Worm (Caenorhabditis elegans): Measurements from ENCODE around the gene C02F5.13.

Gene C02F5.13

ce11 chrIII:8271676-8272225 lies 24.6 kb downstream of the C02F5.13 start, which contains the start of the genes mps-4 and F09G8.10:
Gene mps-4, minus strand, starts transcription at chrIII:8271776.
Gene F09G8.10, minus strand, starts transcription at chrIII:8272175.
- TF ChIP-seq ceh-82 (tag; optimal IDR thresholded peaks at IDR 0.05): no peak
- TF ChIP-seq nhr-237 (tag; optimal IDR thresholded peaks at IDR 0.05): no peak
- no peak for TF ChIP-seq sma-3 (GFP tag; optimal IDR thresholded peaks at IDR 0.05)
- TF ChIP-seq nhr-21 (tag; optimal IDR thresholded peaks at IDR 0.05): no peak

- TF ChIP-seq sma-9 (GFP tag; optimal IDR thresholded peaks at IDR 0.05): no peak
- no peak for TF ChIP-seq sma-9 (tag; optimal IDR thresholded peaks at IDR 0.05)
- no peak for TF ChIP-seq elt-3 (tag; optimal IDR thresholded peaks at IDR 0.05)
- TF ChIP-seq lsy-2 (tag; optimal IDR thresholded peaks at IDR 0.05): no peak
Observed at ce11 chrIII:8275871-8276270, 28.7 kb downstream of the C02F5.13 start, which contains the start of gene clec-160. Gene clec-160, minus strand, starts transcription at chrIII:8275971.

- TF ChIP-seq crh-2 (tag; optimal IDR thresholded peaks at IDR 0.05): no peak
- TF ChIP-seq ceh-16 (tag; optimal IDR thresholded peaks at IDR 0.05): no peak
- TF ChIP-seq ama-1 (optimal IDR thresholded peaks at IDR 0.05): no peak
- TF ChIP-seq elt-3 (tag; optimal IDR thresholded peaks at IDR 0.05): no peak
- no peak for TF ChIP-seq C34F6.9 (tag; optimal IDR thresholded peaks at IDR 0.05)
- no peak for TF ChIP-seq ztf-4 (tag; optimal IDR thresholded peaks at IDR 0.05)
- no peak for TF ChIP-seq ZK546.5 (tag; optimal IDR thresholded peaks at IDR 0.05)
- TF ChIP-seq sem-4 (tag; optimal IDR thresholded peaks at IDR 0.05): no peak
- TF ChIP-seq nhr-129 (tag; optimal IDR thresholded peaks at IDR 0.05): no peak
Observed at ce11 chrIII:8278801-8279200, 31.6 kb downstream of the C02F5.13 start, which contains the start of gene mig-10. Gene mig-10, plus strand, starts transcription at chrIII:8279101.

ce11 chrIII:8279567-8279966 lies 32.4 kb downstream of the C02F5.13 start:
- TF ChIP-seq ztf-1 (GFP tag; conservative IDR thresholded peaks at IDR 0.05) (no peak), ceh-82 (tag; optimal IDR thresholded peaks at IDR 0.05) (no peak), nhr-77 (tag; optimal IDR thresholded peaks at IDR 0.05) (no peak), unc-39 (tag; optimal IDR thresholded peaks at IDR 0.05) (no peak), nhr-10 (tag; optimal IDR thresholded peaks at IDR 0.05) (no peak), lin-13 (GFP tag; optimal IDR thresholded peaks at IDR 0.05) (no peak), egl-27 (tag; optimal IDR thresholded peaks at IDR 0.05) (no peak), Y55F3AM.14 (GFP tag; optimal IDR thresholded peaks at IDR 0.05) (no peak), skn-1 (tag; optimal IDR thresholded peaks at IDR 0.05) (no peak), F13H6.1 (tag; optimal IDR thresholded peaks at IDR 0.05) (no peak), mab-5 (tag; optimal IDR thresholded peaks at IDR 0.05) (no peak), nhr-129 (tag; optimal IDR thresholded peaks at IDR 0.05) (no peak), nhr-25 (tag; optimal IDR thresholded peaks at IDR 0.05) (no peak), elt-1 (tag; optimal IDR thresholded peaks at IDR 0.05) (no peak), ama-1 (optimal IDR thresholded peaks at IDR 0.05) (no peak), crh-2 (tag; optimal IDR thresholded peaks at IDR 0.05) (no peak), zag-1 (tag; optimal IDR thresholded peaks at IDR 0.05) (no peak), gmeb-1 (tag; optimal IDR thresholded peaks at IDR 0.05) (no peak), nhr-23 (tag; optimal IDR thresholded peaks at IDR 0.05) (no peak), sma-3 (GFP tag; optimal IDR thresholded peaks at IDR 0.05) (no peak)

- peak; percentile 1 for TF ChIP-seq C34F6.9 (tag; optimal IDR thresholded peaks at IDR 0.05)
- TF ChIP-seq zag-1 (tag; optimal IDR thresholded peaks at IDR 0.05): no peak
Observed at ce11 chrIII:8280352-8280751, 33.2 kb downstream of the C02F5.13 start.

- TF ChIP-seq nhr-10 (tag; optimal IDR thresholded peaks at IDR 0.05) (no peak), unc-55 (GFP tag; optimal IDR thresholded peaks at IDR 0.05) (peak; percentile 33)
Observed at ce11 chrIII:8281310-8281709, 34.2 kb downstream of the C02F5.13 start.

ce11 chrIII:8283525-8283924 lies 36.4 kb downstream of the C02F5.13 start:
- TF ChIP-seq R02D3.7 (tag; optimal IDR thresholded peaks at IDR 0.05): no peak
- no peak for TF ChIP-seq peb-1 (tag; optimal IDR thresholded peaks at IDR 0.05)
- no peak for TF ChIP-seq sma-3 (GFP tag; optimal IDR thresholded peaks at IDR 0.05)
- no peak for TF ChIP-seq egl-27 (tag; optimal IDR thresholded peaks at IDR 0.05)
- TF ChIP-seq skn-1 (tag; optimal IDR thresholded peaks at IDR 0.05): no peak
- TF ChIP-seq mdl-1 (tag; optimal IDR thresholded peaks at IDR 0.05): no peak
- no peak for TF ChIP-seq nhr-237 (tag; optimal IDR thresholded peaks at IDR 0.05)
- TF ChIP-seq lin-11 (tag; optimal IDR thresholded peaks at IDR 0.05): no peak
- no peak for TF ChIP-seq mbf-1 (tag; optimal IDR thresholded peaks at IDR 0.05)
- TF ChIP-seq crh-2 (tag; optimal IDR thresholded peaks at IDR 0.05): no peak
- TF ChIP-seq fos-1 (tag; optimal IDR thresholded peaks at IDR 0.05): no peak
- no peak for TF ChIP-seq sma-9 (GFP tag; optimal IDR thresholded peaks at IDR 0.05)
- TF ChIP-seq sma-9 (tag; optimal IDR thresholded peaks at IDR 0.05): no peak
- TF ChIP-seq sem-4 (tag; optimal IDR thresholded peaks at IDR 0.05): no peak
- no peak for TF ChIP-seq nhr-12 (tag; optimal IDR thresholded peaks at IDR 0.05)
- TF ChIP-seq nhr-10 (tag; optimal IDR thresholded peaks at IDR 0.05): no peak
- TF ChIP-seq ztf-1 (GFP tag; conservative IDR thresholded peaks at IDR 0.05): no peak

Data from whole organism, L2 larva.